Worm (Caenorhabditis elegans): ENCODE results near the gene K12D9.1.

K12D9.1 gene

DNA sequence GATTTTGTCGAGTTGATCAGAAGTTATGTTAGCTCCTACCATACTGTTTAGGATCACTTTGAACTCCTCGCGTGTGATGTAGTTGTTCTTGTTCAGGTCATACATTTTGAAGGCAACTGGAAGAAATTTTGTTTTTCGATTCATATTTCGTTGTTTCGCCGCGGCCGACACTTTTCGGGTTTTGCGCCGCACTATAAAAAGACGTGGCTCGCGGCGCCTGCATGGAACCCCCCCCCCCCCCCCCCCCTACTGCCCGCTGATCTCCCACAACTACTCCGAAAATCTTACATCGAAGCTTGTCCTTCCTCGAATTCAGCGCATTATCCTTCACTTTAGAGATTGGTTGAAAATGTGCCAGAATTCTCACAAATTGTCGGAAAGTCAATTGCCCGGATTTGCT lies 23.8 kb downstream of the K12D9.1 start:
- TF ChIP-seq lsy-2 (tag; optimal IDR thresholded peaks at IDR 0.05) (no peak), ceh-82 (tag; optimal IDR thresholded peaks at IDR 0.05) (no peak), nhr-23 (tag; optimal IDR thresholded peaks at IDR 0.05) (no peak), ceh-16 (tag; optimal IDR thresholded peaks at IDR 0.05) (no peak), nhr-77 (tag; optimal IDR thresholded peaks at IDR 0.05) (no peak), sem-4 (tag; optimal IDR thresholded peaks at IDR 0.05) (no peak), unc-62 (GFP tag; optimal IDR thresholded peaks at IDR 0.05) (no peak), ztf-1 (GFP tag; conservative IDR thresholded peaks at IDR 0.05) (no peak), snpc-4 (tag; optimal IDR thresholded peaks at IDR 0.05) (no peak), crh-2 (tag; optimal IDR thresholded peaks at IDR 0.05) (no peak)

DNA sequence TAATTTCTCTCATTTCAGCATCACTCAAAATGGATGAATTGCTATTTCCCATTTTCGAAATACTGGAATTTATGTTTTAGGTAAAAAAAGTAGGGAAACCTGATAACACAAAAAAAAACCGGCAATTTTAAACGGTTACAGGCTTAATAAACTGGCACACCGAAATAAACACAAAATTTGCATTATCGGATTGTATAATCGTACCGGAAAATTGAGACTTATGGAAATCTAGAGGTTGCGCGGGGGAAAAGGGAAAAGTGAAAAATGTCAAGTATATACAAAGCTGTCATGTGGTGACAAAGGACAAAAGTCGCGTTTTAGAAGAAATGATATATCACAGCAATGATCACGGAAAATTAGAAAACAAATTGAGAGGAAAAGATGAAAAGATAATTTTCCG lies 25.0 kb downstream of the K12D9.1 start, which contains the start of gene chpf-2:
TSS of gene chpf-2 (minus strand) at position 101 of the 400 bp plus-strand sequence.
- TF ChIP-seq unc-39 (tag; optimal IDR thresholded peaks at IDR 0.05) (no peak), nhr-11 (tag; optimal IDR thresholded peaks at IDR 0.05) (no peak), ama-1 (optimal IDR thresholded peaks at IDR 0.05) (no peak), nhr-6 (tag; optimal IDR thresholded peaks at IDR 0.05) (no peak), C34F6.9 (tag; optimal IDR thresholded peaks at IDR 0.05) (no peak), mbf-1 (tag; optimal IDR thresholded peaks at IDR 0.05) (no peak), snpc-4 (tag; optimal IDR thresholded peaks at IDR 0.05) (no peak), mdl-1 (tag; optimal IDR thresholded peaks at IDR 0.05) (no peak), nhr-77 (tag; optimal IDR thresholded peaks at IDR 0.05) (no peak), ztf-1 (GFP tag; conservative IDR thresholded peaks at IDR 0.05) (no peak), zag-1 (tag; optimal IDR thresholded peaks at IDR 0.05) (no peak), ztf-4 (tag; optimal IDR thresholded peaks at IDR 0.05) (no peak), sma-3 (GFP tag; optimal IDR thresholded peaks at IDR 0.05) (no peak), gmeb-1 (tag; optimal IDR thresholded peaks at IDR 0.05) (no peak), Y55F3AM.14 (GFP tag; optimal IDR thresholded peaks at IDR 0.05) (no peak), blmp-1 (tag; optimal IDR thresholded peaks at IDR 0.05; ENCODE audit: insufficient read depth) (no peak), lin-11 (tag; optimal IDR thresholded peaks at IDR 0.05) (no peak), ztf-11 (tag; optimal IDR thresholded peaks at IDR 0.05) (no peak), R02D3.7 (tag; optimal IDR thresholded peaks at IDR 0.05) (no peak), lsy-2 (tag; optimal IDR thresholded peaks at IDR 0.05) (no peak)

DNA sequence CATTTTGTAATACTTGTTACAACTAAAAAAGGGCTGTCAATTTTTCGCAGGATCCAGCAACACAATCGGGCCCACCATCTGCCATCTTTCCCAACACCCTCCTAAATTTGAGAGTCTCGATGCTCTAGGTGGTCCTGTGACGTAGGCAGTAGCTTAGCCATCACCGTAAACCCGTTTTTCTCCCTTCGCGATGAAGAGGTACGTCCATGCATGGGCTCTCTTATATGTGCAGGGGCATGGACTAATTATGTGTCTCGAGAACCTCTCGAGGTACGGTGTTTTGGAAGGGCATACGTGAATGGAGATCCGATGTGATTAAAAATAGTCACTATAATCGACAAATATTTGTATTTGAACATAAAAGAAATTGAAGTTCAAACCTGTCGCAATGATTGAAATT lies 26.6 kb downstream of the K12D9.1 start:
- TF ChIP-seq nhr-25 (tag; optimal IDR thresholded peaks at IDR 0.05) (no peak), ztf-1 (GFP tag; conservative IDR thresholded peaks at IDR 0.05) (no peak), elt-1 (tag; optimal IDR thresholded peaks at IDR 0.05) (no peak), sma-9 (GFP tag; optimal IDR thresholded peaks at IDR 0.05) (no peak), sma-9 (tag; optimal IDR thresholded peaks at IDR 0.05) (no peak), ama-1 (optimal IDR thresholded peaks at IDR 0.05) (no peak), egl-27 (tag; optimal IDR thresholded peaks at IDR 0.05) (no peak), elt-3 (tag; optimal IDR thresholded peaks at IDR 0.05) (no peak), Y55F3AM.14 (GFP tag; optimal IDR thresholded peaks at IDR 0.05) (no peak), nhr-12 (tag; optimal IDR thresholded peaks at IDR 0.05) (no peak), lin-11 (tag; optimal IDR thresholded peaks at IDR 0.05) (no peak), nhr-77 (tag; optimal IDR thresholded peaks at IDR 0.05) (no peak), lin-13 (GFP tag; optimal IDR thresholded peaks at IDR 0.05) (no peak), alr-1 (tag; optimal IDR thresholded peaks at IDR 0.05) (no peak), skn-1 (tag; optimal IDR thresholded peaks at IDR 0.05) (no peak)

DNA sequence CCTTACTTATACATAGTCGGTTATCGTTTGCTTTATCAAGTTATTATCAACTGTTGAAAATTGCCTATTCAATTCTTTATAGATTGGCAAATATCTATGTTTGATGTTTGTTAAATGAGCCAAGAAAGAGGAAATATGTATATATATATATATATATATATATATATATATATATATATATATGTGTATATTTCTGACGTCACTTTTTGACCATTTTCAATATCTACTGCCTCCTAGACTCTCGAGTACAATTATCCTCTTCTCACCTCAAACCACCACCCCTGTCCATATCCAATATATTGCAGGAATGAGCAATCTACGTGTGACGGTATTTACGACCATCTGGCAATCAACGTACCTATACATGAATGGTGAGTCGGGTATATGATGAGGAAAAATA lies 30.6 kb downstream of the K12D9.1 start, which contains the start of gene F59D6.1:
TSS of gene F59D6.1 (plus strand) at position 301 of the 400 bp plus-strand sequence.
- TF ChIP-seq unc-55 (GFP tag; optimal IDR thresholded peaks at IDR 0.05) (no peak), ztf-1 (GFP tag; conservative IDR thresholded peaks at IDR 0.05) (no peak), gmeb-1 (tag; optimal IDR thresholded peaks at IDR 0.05) (no peak), fos-1 (tag; optimal IDR thresholded peaks at IDR 0.05) (no peak), dmd-4 (tag; optimal IDR thresholded peaks at IDR 0.05) (no peak), nhr-23 (tag; optimal IDR thresholded peaks at IDR 0.05) (no peak), alr-1 (tag; optimal IDR thresholded peaks at IDR 0.05) (no peak), nhr-129 (tag; optimal IDR thresholded peaks at IDR 0.05) (no peak), ztf-11 (tag; optimal IDR thresholded peaks at IDR 0.05) (no peak), sma-3 (GFP tag; optimal IDR thresholded peaks at IDR 0.05) (no peak), ZK546.5 (tag; optimal IDR thresholded peaks at IDR 0.05) (no peak), lin-11 (tag; optimal IDR thresholded peaks at IDR 0.05) (no peak), sma-9 (GFP tag; optimal IDR thresholded peaks at IDR 0.05) (no peak), sma-9 (tag; optimal IDR thresholded peaks at IDR 0.05) (no peak), ztf-4 (tag; optimal IDR thresholded peaks at IDR 0.05) (no peak), R02D3.7 (tag; optimal IDR thresholded peaks at IDR 0.05) (no peak), nhr-12 (tag; optimal IDR thresholded peaks at IDR 0.05) (no peak), Y55F3AM.14 (GFP tag; optimal IDR thresholded peaks at IDR 0.05) (no peak), unc-62 (GFP tag; optimal IDR thresholded peaks at IDR 0.05) (no peak), lin-39 (tag; optimal IDR thresholded peaks at IDR 0.05) (no peak), elt-3 (tag; optimal IDR thresholded peaks at IDR 0.05) (no peak)
